Worm (Caenorhabditis elegans) whole organism, early embryonic: ENCODE measurements around the gene mif-1.

ENCODE experiments used
- F13C5.2 ChIP-seq: sonication (generic microtip); optimal IDR thresholded peaks from 2 replicates; lab custom pipeline; 2017; ENCODE audit warnings: mild to moderate bottlenecking, missing genetic modification characterization, inconsistent platforms, missing compliant biosample characterization
- tbx-11 ChIP-seq: fragments of 200-800 bp; sonication (Bioruptor generic); IDR thresholded peaks from 2 replicates; pipeline ENCODE4 v1.3.6; 2022; ENCODE audit warnings: missing genetic modification characterization, missing compliant biosample characterization

- TF ChIP-seq F13C5.2 (tag; lab: Kevin White, UChicago) (no peak), tbx-11 (GFP tag; lab: Robert Waterston, UW) (no peak)
These were observed 17.1 kb upstream of the mif-1 start for ce11 chrIII:11830522-11831489.
